Worm (Caenorhabditis elegans) whole organism, L4 larva: ENCODE results near the gene anoh-1.

Experiments used
- F10B5.3 ChIP-seq: sonication (generic microtip); optimal IDR thresholded peaks from 2 replicates; lab custom pipeline; 2016; ENCODE audit warnings: mild to moderate bottlenecking, missing genetic modification characterization, missing compliant biosample characterization
- F37D6.2 ChIP-seq: sonication (generic microtip); optimal IDR thresholded peaks from 2 replicates; lab custom pipeline; 2016; ENCODE audit warnings: mild to moderate bottlenecking, missing genetic modification characterization, missing compliant biosample characterization
- F49E8.2 ChIP-seq: sonication (generic microtip); optimal IDR thresholded peaks from 2 replicates; lab custom pipeline; 2016; ENCODE audit warnings: missing compliant biosample characterization, mild to moderate bottlenecking, missing genetic modification characterization, borderline replicate concordance
- ZK546.5 ChIP-seq, 2 experiments: sonication (generic microtip); optimal IDR thresholded peaks; 2 replicates each; lab custom pipeline; 2017; ENCODE audit warnings: missing biosample characterization in 2 of 2, missing genetic modification characterization in 2 of 2
- ama-1 ChIP-seq: fragments of 150-350 bp; optimal IDR thresholded peaks from 2 replicates; lab custom pipeline; 2014; ENCODE audit warnings: inconsistent platforms, mixed read lengths
- attf-4 ChIP-seq: sonication (generic microtip); optimal IDR thresholded peaks from 3 replicates; lab custom pipeline; 2017; ENCODE audit warnings: missing biosample characterization, missing genetic modification characterization
- ceh-32 ChIP-seq: sonication (generic microtip); optimal IDR thresholded peaks from 2 replicates; lab custom pipeline; 2016; ENCODE audit warnings: mild to moderate bottlenecking, missing genetic modification characterization, missing compliant biosample characterization; ENCODE audit not compliant: poor library complexity
- ceh-44 ChIP-seq: fragments of 200-800 bp; sonication (Bioruptor generic); IDR thresholded peaks from 2 replicates; pipeline ENCODE4 v1.3.6; 2022; ENCODE audit warnings: missing genetic modification reagents, missing genetic modification characterization, missing compliant biosample characterization
- ceh-62 ChIP-seq: sonication (generic microtip); optimal IDR thresholded peaks from 2 replicates; lab custom pipeline; 2017; ENCODE audit warnings: missing biosample characterization, missing genetic modification characterization
- cey-2 ChIP-seq: sonication (generic microtip); optimal IDR thresholded peaks from 3 replicates; lab custom pipeline; 2017; ENCODE audit warnings: missing genetic modification characterization, mild to moderate bottlenecking, missing compliant biosample characterization, antibody characterized with exemption, borderline replicate concordance; ENCODE audit not compliant: insufficient read depth
- daf-16 ChIP-seq, 3 experiments: sonication (generic microtip); optimal IDR thresholded peaks; 2 replicates each; lab custom pipeline; 2016 to 2017; ENCODE audit warnings: missing genetic modification characterization in 3 of 3, missing genetic modification reagents in 3 of 3, mild to moderate bottlenecking in 2 of 3, missing compliant biosample characterization in 2 of 3, missing biosample characterization in 1 of 3, moderate library complexity in 1 of 3
- daf-19 ChIP-seq: fragments of 200-800 bp; sonication (Bioruptor generic); conservative IDR thresholded peaks from 2 replicates; pipeline ENCODE4 v1.3.6; 2022; ENCODE audit warnings: missing genetic modification characterization, missing compliant biosample characterization
- daf-8 ChIP-seq: fragments of 200-800 bp; sonication (Bioruptor generic); IDR thresholded peaks from 2 replicates; pipeline ENCODE4 v1.3.6; 2022; ENCODE audit warnings: missing genetic modification characterization, missing compliant biosample characterization
- dmd-8 ChIP-seq: fragments of 200-800 bp; sonication (Bioruptor generic); IDR thresholded peaks from 2 replicates; pipeline ENCODE4 v1.3.6; 2022; ENCODE audit warnings: missing genetic modification characterization, missing compliant biosample characterization
- duxl-1 ChIP-seq: sonication (generic microtip); optimal IDR thresholded peaks from 2 replicates; lab custom pipeline; 2016; ENCODE audit warnings: mild to moderate bottlenecking, missing genetic modification characterization, moderate library complexity, missing compliant biosample characterization; ENCODE audit not compliant: poor library complexity
- fkh-10 ChIP-seq: fragments of 150-350 bp; optimal IDR thresholded peaks from 2 replicates; lab custom pipeline; 2014; ENCODE audit warnings: missing biosample characterization, missing genetic modification reagents, missing genetic modification characterization
- fos-1 ChIP-seq: fragments of 150-350 bp; optimal IDR thresholded peaks from 2 replicates; lab custom pipeline; 2014; ENCODE audit warnings: missing biosample characterization, missing genetic modification characterization
- gei-8 ChIP-seq: fragments of 200-800 bp; sonication (Bioruptor generic); optimal IDR thresholded peaks from 2 replicates; lab custom pipeline; 2018; ENCODE audit warnings: mild to moderate bottlenecking, missing genetic modification characterization, missing compliant biosample characterization
- hmg-1.1 ChIP-seq: fragments of 200-800 bp; sonication (Bioruptor generic); IDR thresholded peaks from 2 replicates; pipeline ENCODE4 v1.3.6; 2022; ENCODE audit warnings: missing genetic modification reagents, missing genetic modification characterization, missing compliant biosample characterization
- lin-38 ChIP-seq: fragments of 200-800 bp; sonication (Bioruptor generic); IDR thresholded peaks from 2 replicates; pipeline ENCODE4 v1.3.6; 2022; ENCODE audit warnings: missing genetic modification reagents, missing genetic modification characterization, missing compliant biosample characterization
- lin-39 ChIP-seq: fragments of 150-350 bp; optimal IDR thresholded peaks from 2 replicates; lab custom pipeline; 2014; ENCODE audit warnings: missing biosample characterization, missing genetic modification reagents, missing genetic modification characterization
- lsy-2 ChIP-seq, 2 experiments: fragments of 150-350 bp in 1 of 2; sonication (generic microtip) in 1 of 2; optimal IDR thresholded peaks; 2 replicates each; lab custom pipeline; 2014 to 2017; ENCODE audit warnings: missing biosample characterization in 2 of 2, missing genetic modification characterization in 2 of 2
- mdl-1 ChIP-seq, 2 experiments: fragments of 150-350 bp in 1 of 2; sonication (generic microtip) in 1 of 2; optimal IDR thresholded peaks; 2 replicates each; lab custom pipeline; 2014 to 2017; ENCODE audit warnings: missing biosample characterization in 2 of 2, missing genetic modification characterization in 2 of 2
- mes-2 ChIP-seq: sonication (generic microtip); optimal IDR thresholded peaks from 2 replicates; lab custom pipeline; 2016; ENCODE audit warnings: missing genotype, mild to moderate bottlenecking, missing genetic modification characterization, missing compliant biosample characterization; ENCODE audit not compliant: poor library complexity, severe bottlenecking
- mxl-2 ChIP-seq: fragments of 200-800 bp; sonication (Bioruptor generic); conservative IDR thresholded peaks from 2 replicates; pipeline ENCODE4 v1.3.6; 2022; ENCODE audit warnings: missing genetic modification reagents, missing genetic modification characterization, missing compliant biosample characterization
- mxl-3 ChIP-seq: fragments of 200-800 bp; sonication (Bioruptor generic); optimal IDR thresholded peaks from 2 replicates; lab custom pipeline; 2018; ENCODE audit warnings: mild to moderate bottlenecking, missing genetic modification characterization, missing compliant biosample characterization
- nhr-25 ChIP-seq: sonication (generic microtip); optimal IDR thresholded peaks from 2 replicates; lab custom pipeline; 2017; ENCODE audit warnings: missing genetic modification characterization, mild to moderate bottlenecking, missing compliant biosample characterization, antibody characterized with exemption, moderate library complexity, borderline replicate concordance; ENCODE audit not compliant: insufficient read depth
- nhr-6 ChIP-seq: fragments of 150-350 bp; optimal IDR thresholded peaks from 2 replicates; lab custom pipeline; 2014; ENCODE audit warnings: missing biosample characterization, missing genetic modification characterization
- pha-4 ChIP-seq, 2 experiments: fragments of 150-350 bp in 1 of 2; fragments of 200-800 bp in 1 of 2; sonication (Bioruptor generic) in 1 of 2; IDR thresholded peaks in 1 of 2; optimal IDR thresholded peaks in 1 of 2; 2 replicates each; pipeline versions ENCODE4 v1.3.6 to Lab custom; 2014 to 2022; ENCODE audit warnings: missing genetic modification characterization in 2 of 2, missing genetic modification reagents in 2 of 2, missing biosample characterization in 1 of 2, missing compliant biosample characterization in 1 of 2
- set-16 ChIP-seq: fragments of 200-800 bp; sonication (Bioruptor generic); IDR thresholded peaks from 2 replicates; pipeline ENCODE4 v1.3.6; 2022; ENCODE audit warnings: missing genetic modification reagents, missing genetic modification characterization, missing compliant biosample characterization
- tra-1 ChIP-seq: fragments of 200-800 bp; sonication (Bioruptor generic); IDR thresholded peaks from 2 replicates; pipeline ENCODE4 v1.3.6; 2022; ENCODE audit warnings: missing genetic modification reagents, missing genetic modification characterization, missing compliant biosample characterization
- unc-130 ChIP-seq: sonication (generic microtip); optimal IDR thresholded peaks from 2 replicates; lab custom pipeline; 2016; ENCODE audit warnings: missing genetic modification reagents, missing genetic modification characterization, missing compliant biosample characterization
- ztf-11 ChIP-seq: fragments of 150-350 bp; optimal IDR thresholded peaks from 2 replicates; lab custom pipeline; 2014; ENCODE audit warnings: missing biosample characterization, missing genetic modification characterization

Gene anoh-1

ce11 chrIII:13298722-13299431 is 52.5 kb downstream of the anoh-1 start, which contains the start of gene pgm-2 (continued):
- no peak for TF ChIP-seq set-16 (GFP tag; lab: Robert Waterston, UW)
- TF ChIP-seq daf-8 (GFP tag; lab: Robert Waterston, UW) = no peak
- no peak for TF ChIP-seq F10B5.3
- peak; percentile 19 for TF ChIP-seq nhr-25
- no peak for TF ChIP-seq attf-4
- no peak for TF ChIP-seq ceh-44
- no peak for TF ChIP-seq mdl-1 (tag; optimal IDR thresholded peaks at IDR 0.05; lab: Kevin White, UChicago)
- no peak for TF ChIP-seq pha-4 (GFP tag; IDR thresholded peaks at IDR 0.05; lab: Robert Waterston, UW)
- TF ChIP-seq pha-4 (tag; optimal IDR thresholded peaks at IDR 0.05; lab: Kevin White, UChicago) = no peak
- peak; percentile 9 for TF ChIP-seq ama-1
- TF ChIP-seq ceh-32 (tag; lab: Kevin White, UChicago) = no peak
- no peak for TF ChIP-seq cey-2 (tag; lab: Kevin White, UChicago)
- no peak for TF ChIP-seq mes-2 (tag; lab: Kevin White, UChicago)
- no peak for TF ChIP-seq F49E8.2 (tag; lab: Kevin White, UChicago)
- no peak for TF ChIP-seq F37D6.2
- no peak for TF ChIP-seq hmg-1.1 (GFP tag; lab: Robert Waterston, UW)

- 0 out of 2 replicates have a peak, but pooled peaks have one; percentile 42 for TF ChIP-seq dmd-8 (GFP tag; lab: Robert Waterston, UW)
- no peak for TF ChIP-seq ztf-11 (tag; lab: Kevin White, UChicago)
- no peak for TF ChIP-seq mxl-3 (GFP tag; lab: Kevin White, UChicago)
- no peak for TF ChIP-seq attf-4
- TF ChIP-seq lin-39 (tag; lab: Kevin White, UChicago) = no peak
- peak; percentile 58 for TF ChIP-seq set-16 (GFP tag; lab: Robert Waterston, UW)
- TF ChIP-seq lsy-2 (tag; optimal IDR thresholded peaks at IDR 0.05; lab: Kevin White, UChicago) = no peak
- TF ChIP-seq mxl-2 (GFP tag; lab: Robert Waterston, UW) = no peak
- no peak for TF ChIP-seq daf-16 (GFP tag; optimal IDR thresholded peaks at IDR 0.05; lab: Kevin White, UChicago)
- TF ChIP-seq daf-16 (tag; optimal IDR thresholded peaks at IDR 0.05; lab: Kevin White, UChicago) = no peak
- TF ChIP-seq fos-1 = no peak
- no peak for TF ChIP-seq nhr-6
- TF ChIP-seq ZK546.5 (tag; optimal IDR thresholded peaks at IDR 0.05; lab: Kevin White, UChicago) = no peak
- TF ChIP-seq fkh-10 (GFP tag; lab: Kevin White, UChicago) = no peak
- no peak for TF ChIP-seq duxl-1 (tag; lab: Kevin White, UChicago)
- TF ChIP-seq unc-130 (GFP tag; lab: Kevin White, UChicago) = no peak
- TF ChIP-seq gei-8 (GFP tag; lab: Kevin White, UChicago) = no peak
- no peak for TF ChIP-seq ceh-62 (tag; lab: Kevin White, UChicago)
- TF ChIP-seq daf-19 = no peak
Measured at ce11 chrIII:13301983-13302382, 55.6 kb downstream of the anoh-1 start.

ce11 chrIII:13302578-13302977 is 56.2 kb downstream of the anoh-1 start:
- TF ChIP-seq lin-38 (GFP tag; lab: Robert Waterston, UW) (peak; percentile 42), unc-130 (GFP tag; lab: Kevin White, UChicago) (peak; percentile 5), tra-1 (GFP tag; lab: Robert Waterston, UW) (no peak)
